Fruit fly (Drosophila melanogaster) Kc167 (cell line): ENCODE results near the gene Hs3st-B.

ENCODE experiments used
- Myc ChIP-seq: fragments of >200 bp; optimal IDR thresholded peaks from 2 replicates; lab custom pipeline; 2017; ENCODE audit warnings: missing external identifiers
- Sin3A ChIP-seq: fragments of >200 bp; optimal IDR thresholded peaks from 2 replicates; lab custom pipeline; 2018; ENCODE audit warnings: missing external identifiers
- h ChIP-seq: fragments of >200 bp; optimal IDR thresholded peaks from 3 replicates; lab custom pipeline; 2018; ENCODE audit warnings: missing external identifiers
- insv ChIP-seq: fragments of >200 bp; optimal IDR thresholded peaks from 3 replicates; lab custom pipeline; 2018; ENCODE audit warnings: missing external identifiers
- psq ChIP-seq: fragments of >200 bp; optimal IDR thresholded peaks from 2 replicates; lab custom pipeline; 2017; ENCODE audit warnings: missing external identifiers
- ttk ChIP-seq: sonication (Bioruptor generic); optimal IDR thresholded peaks from 2 replicates; lab custom pipeline; 2017; ENCODE audit warnings: missing external identifiers

DNA sequence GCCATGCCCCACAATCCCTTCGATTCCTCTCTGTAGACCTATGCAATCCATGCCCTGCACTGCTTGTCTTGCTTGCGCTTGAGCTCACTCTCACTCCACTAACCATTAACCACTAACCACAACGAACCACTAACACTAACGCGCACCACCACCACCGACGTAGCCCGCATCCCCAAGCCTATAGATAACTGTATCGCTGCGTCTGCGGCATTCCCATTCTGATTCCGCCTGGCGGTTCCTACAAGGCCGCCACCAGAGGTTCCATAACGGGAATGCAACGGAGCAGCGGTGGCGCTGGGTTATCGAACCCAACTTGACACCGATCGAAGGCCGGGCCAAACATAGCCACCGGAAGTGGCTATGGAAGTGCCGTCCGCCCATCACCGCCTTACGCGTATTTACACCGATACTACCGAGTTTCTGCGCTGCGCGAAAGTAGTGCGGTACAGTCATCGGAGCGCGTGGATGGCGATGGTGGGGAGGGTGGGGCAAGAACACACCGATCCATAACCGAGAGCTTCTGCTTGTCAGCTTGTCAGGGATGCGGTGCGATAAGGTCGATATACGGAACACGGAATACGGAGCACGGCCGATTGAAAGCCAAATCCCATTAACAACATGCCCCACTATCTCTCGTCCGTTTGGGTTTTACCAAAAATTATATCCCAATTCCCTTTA is 17.5 kb downstream of the Hs3st-B start:
- TF ChIP-seq Sin3A (lab: Kevin White, UChicago) (no peak), psq (lab: Kevin White, UChicago) (no peak), h (lab: Kevin White, UChicago) (no peak), insv (lab: Kevin White, UChicago) (no peak), Myc (lab: Kevin White, UChicago) (no peak), ttk (no peak)
